Fruit fly (Drosophila melanogaster) whole organism, prepupa: Measurements from ENCODE around the gene HGTX.
A peak's percentile ranks its signal among the peaks of the same experiment; 100 is the strongest.

ENCODE experiments used
- Blimp-1 ChIP-seq: fragments of 200-800 bp; sonication (Bioruptor generic); optimal IDR thresholded peaks from 3 replicates; lab custom pipeline; 2017; ENCODE audit warnings: missing biosample characterization, missing genetic modification characterization, mild to moderate bottlenecking, moderate library complexity, missing genetic modification reagents
- CG10669 ChIP-seq: fragments of 200-800 bp; sonication (Bioruptor generic); optimal IDR thresholded peaks from 3 replicates; lab custom pipeline; 2018; ENCODE audit warnings: missing biosample characterization, mild to moderate bottlenecking, missing genetic modification characterization, moderate library complexity
- CG11294 ChIP-seq: fragments of 200-800 bp; sonication (Bioruptor generic); IDR thresholded peaks from 2 replicates; pipeline ENCODE4 v1.3.6; 2022; ENCODE audit warnings: missing biosample characterization, missing genetic modification characterization
- CG11762 ChIP-seq: fragments of 200-800 bp; sonication (Bioruptor generic); optimal IDR thresholded peaks from 3 replicates; lab custom pipeline; 2016; ENCODE audit warnings: missing biosample characterization, missing genetic modification characterization; ENCODE audit not compliant: insufficient read depth
- CG11902 ChIP-seq: fragments of 200-800 bp; sonication (Bioruptor generic); optimal IDR thresholded peaks from 3 replicates; lab custom pipeline; 2016; ENCODE audit warnings: missing biosample characterization, missing genetic modification characterization
- CG15336 ChIP-seq: fragments of 200-800 bp; sonication (Bioruptor generic); IDR thresholded peaks from 2 replicates; pipeline ENCODE4 v1.3.6; 2022; ENCODE audit warnings: missing biosample characterization, missing genetic modification characterization
- CG16779 ChIP-seq: fragments of 200-800 bp; sonication (Bioruptor generic); optimal IDR thresholded peaks from 3 replicates; lab custom pipeline; 2017; ENCODE audit warnings: missing biosample characterization, mild to moderate bottlenecking, missing genetic modification characterization
- CG3032 ChIP-seq: fragments of 200-800 bp; optimal IDR thresholded peaks from 2 replicates; lab custom pipeline; 2019; ENCODE audit warnings: missing biosample characterization, mild to moderate bottlenecking, missing genetic modification characterization, moderate library complexity
- CG31627 ChIP-seq: fragments of 200-800 bp; sonication (Bioruptor generic); optimal IDR thresholded peaks from 3 replicates; lab custom pipeline; 2016; ENCODE audit warnings: missing biosample characterization, missing genetic modification characterization
- CG32006 ChIP-seq: fragments of 200-800 bp; sonication (Bioruptor generic); optimal IDR thresholded peaks from 3 replicates; lab custom pipeline; 2017; ENCODE audit warnings: missing biosample characterization, mild to moderate bottlenecking, missing genetic modification characterization
- CG34406 ChIP-seq: fragments of 200-800 bp; sonication (Bioruptor generic); optimal IDR thresholded peaks from 3 replicates; lab custom pipeline; 2016; ENCODE audit warnings: missing biosample characterization, missing genetic modification characterization
- CG3919 ChIP-seq: fragments of 200-800 bp; sonication (Bioruptor generic); optimal IDR thresholded peaks from 3 replicates; lab custom pipeline; 2016; ENCODE audit warnings: missing biosample characterization, missing genetic modification characterization
- CG4318 ChIP-seq: fragments of 200-800 bp; sonication (Bioruptor generic); optimal IDR thresholded peaks from 3 replicates; lab custom pipeline; 2017; ENCODE audit warnings: missing biosample characterization, mild to moderate bottlenecking, missing genetic modification characterization
- CG6276 ChIP-seq: fragments of 200-800 bp; sonication (Bioruptor generic); optimal IDR thresholded peaks from 2 replicates; lab custom pipeline; 2017; ENCODE audit warnings: missing biosample characterization, mild to moderate bottlenecking, missing genetic modification characterization
- CG6808 ChIP-seq: fragments of 200-800 bp; sonication (Bioruptor generic); optimal IDR thresholded peaks from 3 replicates; lab custom pipeline; 2017; ENCODE audit warnings: missing biosample characterization, missing genetic modification characterization, mild to moderate bottlenecking, moderate library complexity, missing genetic modification reagents
- CG8119 ChIP-seq: fragments of 200-800 bp; sonication (Bioruptor generic); IDR thresholded peaks from 3 replicates; pipeline ENCODE4 v1.3.6; 2022; ENCODE audit warnings: missing biosample characterization, missing genetic modification characterization
- CG8319 ChIP-seq: fragments of 200-800 bp; sonication (Bioruptor generic); optimal IDR thresholded peaks from 3 replicates; lab custom pipeline; 2016; ENCODE audit warnings: missing biosample characterization, missing genetic modification characterization
- CG9139 ChIP-seq: fragments of 200-800 bp; sonication (Bioruptor generic); optimal IDR thresholded peaks from 3 replicates; lab custom pipeline; 2017; ENCODE audit warnings: missing biosample characterization, mild to moderate bottlenecking, missing genetic modification characterization
- Eip75B ChIP-seq: fragments of 200-800 bp; sonication (Bioruptor generic); optimal IDR thresholded peaks from 3 replicates; lab custom pipeline; 2016; ENCODE audit warnings: missing biosample characterization, missing genetic modification characterization
- Eip78C ChIP-seq: fragments of 200-800 bp; sonication (Bioruptor generic); peaks from one replicate; lab custom pipeline; 2016; ENCODE audit warnings: missing biosample characterization, missing genetic modification characterization
- Eip93F ChIP-seq: fragments of 200-800 bp; sonication (Bioruptor generic); optimal IDR thresholded peaks from 2 replicates; lab custom pipeline; 2016; ENCODE audit warnings: missing biosample characterization, mild to moderate bottlenecking, missing genetic modification characterization
- Ets21C ChIP-seq: fragments of 200-800 bp; sonication (Bioruptor generic); optimal IDR thresholded peaks from 3 replicates; lab custom pipeline; 2016; ENCODE audit warnings: missing biosample characterization, missing genetic modification characterization
- Ets96B ChIP-seq: fragments of 200-800 bp; optimal IDR thresholded peaks from 2 replicates; lab custom pipeline; 2019; ENCODE audit warnings: missing biosample characterization, mild to moderate bottlenecking, missing genetic modification characterization, moderate library complexity
- Gug ChIP-seq: fragments of 200-800 bp; sonication (Bioruptor generic); IDR thresholded peaks from 2 replicates; pipeline ENCODE4 v1.3.6; 2022; ENCODE audit warnings: missing biosample characterization, missing genetic modification characterization
- Hr38 ChIP-seq: sonication (Bioruptor generic); optimal IDR thresholded peaks from 2 replicates; lab custom pipeline; 2016; ENCODE audit warnings: missing biosample characterization, missing genetic modification characterization
- Hr39 ChIP-seq: fragments of 200-800 bp; sonication (Bioruptor generic); optimal IDR thresholded peaks from 2 replicates; lab custom pipeline; 2016; ENCODE audit warnings: missing biosample characterization, missing genetic modification characterization
- Hr4 ChIP-seq: fragments of 200-800 bp; sonication (Bioruptor generic); optimal IDR thresholded peaks from 3 replicates; lab custom pipeline; 2016; ENCODE audit warnings: missing biosample characterization, missing genetic modification characterization
- Lpt ChIP-seq: fragments of 200-800 bp; sonication (Bioruptor generic); optimal IDR thresholded peaks from 3 replicates; lab custom pipeline; 2016; ENCODE audit warnings: missing biosample characterization, missing genetic modification characterization
- Met ChIP-seq: fragments of 200-800 bp; sonication (Bioruptor generic); optimal IDR thresholded peaks from 3 replicates; lab custom pipeline; 2016; ENCODE audit warnings: missing biosample characterization, missing genetic modification characterization
- OdsH ChIP-seq: fragments of 200-800 bp; sonication (Bioruptor generic); optimal IDR thresholded peaks from 3 replicates; lab custom pipeline; 2016; ENCODE audit warnings: missing biosample characterization, missing genetic modification characterization
- Smox ChIP-seq: fragments of 200-800 bp; sonication (Bioruptor generic); optimal IDR thresholded peaks from 3 replicates; lab custom pipeline; 2016; ENCODE audit warnings: missing biosample characterization, missing genetic modification characterization
- Sox102F ChIP-seq: fragments of 200-800 bp; sonication (Bioruptor generic); optimal IDR thresholded peaks from 2 replicates; lab custom pipeline; 2016; ENCODE audit warnings: missing biosample characterization, mild to moderate bottlenecking, missing genetic modification characterization
- Sox14 ChIP-seq: fragments of 200-800 bp; sonication (Bioruptor generic); optimal IDR thresholded peaks from 3 replicates; lab custom pipeline; 2016; ENCODE audit warnings: missing biosample characterization, missing genetic modification characterization
- Sox15 ChIP-seq: fragments of 200-800 bp; sonication (Bioruptor generic); optimal IDR thresholded peaks from 3 replicates; lab custom pipeline; 2016; ENCODE audit warnings: missing biosample characterization, missing genetic modification characterization
- achi ChIP-seq: fragments of 200-800 bp; sonication (Bioruptor generic); optimal IDR thresholded peaks from 3 replicates; lab custom pipeline; 2016; ENCODE audit warnings: missing biosample characterization, missing genetic modification characterization
- acj6 ChIP-seq: fragments of 200-800 bp; sonication (Bioruptor generic); optimal IDR thresholded peaks from 3 replicates; lab custom pipeline; 2016; ENCODE audit warnings: missing biosample characterization, missing genetic modification characterization
- dac ChIP-seq: fragments of 200-800 bp; sonication (Bioruptor generic); optimal IDR thresholded peaks from 2 replicates; lab custom pipeline; 2017; ENCODE audit warnings: missing biosample characterization, mild to moderate bottlenecking, missing genetic modification characterization
- esn ChIP-seq: fragments of 200-800 bp; sonication (Bioruptor generic); optimal IDR thresholded peaks from 2 replicates; lab custom pipeline; 2016; ENCODE audit warnings: missing biosample characterization, mild to moderate bottlenecking, missing genetic modification characterization, moderate library complexity
- fd59A ChIP-seq: fragments of 200-800 bp; sonication (Bioruptor generic); optimal IDR thresholded peaks from 2 replicates; lab custom pipeline; 2017; ENCODE audit warnings: missing biosample characterization, mild to moderate bottlenecking, missing genetic modification characterization, missing genetic modification reagents
- fkh ChIP-seq: fragments of 200-800 bp; sonication (Bioruptor generic); optimal IDR thresholded peaks from 3 replicates; lab custom pipeline; 2017; ENCODE audit warnings: missing biosample characterization, mild to moderate bottlenecking, missing genetic modification characterization, moderate library complexity
- lz ChIP-seq: fragments of 200-800 bp; sonication (Bioruptor generic); optimal IDR thresholded peaks from 3 replicates; lab custom pipeline; 2016; ENCODE audit warnings: missing biosample characterization, missing genetic modification characterization
- pdm3 ChIP-seq: fragments of 200-800 bp; sonication (Bioruptor generic); optimal IDR thresholded peaks from 3 replicates; lab custom pipeline; 2016; ENCODE audit warnings: missing biosample characterization, missing genetic modification characterization
- salr ChIP-seq, 2 experiments: fragments of 200-800 bp; sonication (Bioruptor generic); optimal IDR thresholded peaks; 3 replicates each; lab custom pipeline; 2016 to 2018; ENCODE audit warnings: missing biosample characterization in 2 of 2, missing genetic modification characterization in 2 of 2, mild to moderate bottlenecking in 1 of 2
- spab ChIP-seq: fragments of 200-800 bp; sonication (Bioruptor generic); optimal IDR thresholded peaks from 2 replicates; lab custom pipeline; 2017; ENCODE audit warnings: missing biosample characterization, mild to moderate bottlenecking, missing genetic modification characterization, missing genetic modification reagents
- ss ChIP-seq, 2 experiments: fragments of 200-800 bp; sonication (Bioruptor generic); optimal IDR thresholded peaks; 2 replicates in 1 of 2; 3 replicates in 1 of 2; lab custom pipeline; 2017 to 2018; ENCODE audit warnings: mild to moderate bottlenecking in 2 of 2, missing biosample characterization in 2 of 2, missing genetic modification characterization in 2 of 2, moderate library complexity in 1 of 2
- svp ChIP-seq: fragments of 200-800 bp; sonication (Bioruptor generic); peaks from one replicate; lab custom pipeline; 2016; ENCODE audit warnings: missing biosample characterization, missing genetic modification characterization
- topi ChIP-seq: fragments of 200-800 bp; sonication (Bioruptor generic); optimal IDR thresholded peaks from 3 replicates; lab custom pipeline; 2016; ENCODE audit warnings: missing biosample characterization, missing genetic modification characterization
- vri ChIP-seq: fragments of 200-800 bp; sonication (Bioruptor generic); optimal IDR thresholded peaks from 3 replicates; lab custom pipeline; 2016; ENCODE audit warnings: missing biosample characterization, mild to moderate bottlenecking, missing genetic modification characterization

HGTX gene

dm6 chr3L:14611406-14612335 lies 12.3 kb upstream of the HGTX start (continued):
- TF ChIP-seq fd59A (no peak), Gug (no peak), salr (GFP tag; optimal IDR thresholded peaks at IDR 0.05; lab: Kevin White, UChicago) (peak in 1 of 2 experiments; percentile 42), OdsH (GFP tag; lab: Kevin White, UChicago) (peak; percentile 17), Hr39 (GFP tag; lab: Kevin White, UChicago) (no peak), dac (no peak), ss (GFP tag; optimal IDR thresholded peaks at IDR 0.05; lab: Kevin White, UChicago) (peak; percentile 46 to 80), CG9139 (GFP tag; lab: Kevin White, UChicago) (peak; percentile 17), Hr38 (GFP tag; lab: Kevin White, UChicago) (no peak), achi (GFP tag; lab: Kevin White, UChicago) (peak; percentile 31), CG3919 (peak; percentile 1), svp (GFP tag; lab: Kevin White, UChicago) (no peak), CG32006 (peak; percentile 45), topi (GFP tag; lab: Kevin White, UChicago) (peak; percentile 5), Sox15 (GFP tag; lab: Kevin White, UChicago) (no peak), CG11902 (GFP tag; lab: Kevin White, UChicago) (no peak), Blimp-1 (GFP tag; lab: Kevin White, UChicago) (no peak), Ets96B (tag; lab: Kevin White, UChicago) (peak; percentile 41), Met (GFP tag; lab: Kevin White, UChicago) (no peak), Ets21C (GFP tag; lab: Kevin White, UChicago) (no peak), CG6276 (GFP tag; lab: Kevin White, UChicago) (no peak), Eip93F (no peak), Sox14 (GFP tag; lab: Kevin White, UChicago) (peak; percentile 24), fkh (GFP tag; lab: Kevin White, UChicago) (no peak), CG16779 (tag; lab: Kevin White, UChicago) (no peak), CG31627 (GFP tag; lab: Kevin White, UChicago) (no peak)

DNA sequence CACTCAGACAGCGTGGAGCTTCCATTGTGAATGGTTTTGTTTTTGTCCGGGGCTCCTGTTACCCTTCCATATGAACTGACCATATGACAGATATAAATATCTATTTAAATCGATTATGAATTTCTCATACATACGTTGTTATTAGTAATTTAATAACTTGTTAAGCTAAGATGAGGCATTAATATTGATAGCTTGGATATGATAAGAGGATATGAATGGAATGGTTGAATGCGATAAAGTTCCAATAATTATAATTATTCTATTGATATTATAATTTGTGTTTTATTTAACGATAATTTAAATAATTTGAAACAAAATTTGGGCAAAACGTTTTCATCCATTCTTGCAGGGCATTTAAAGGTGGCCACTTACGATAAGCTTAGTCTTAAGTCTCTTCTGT lies 11.1 kb upstream of the HGTX start:
- TF ChIP-seq CG3032 = peak; percentile 70
- TF ChIP-seq spab = peak; percentile 63
- peak; percentile 42 to 72 for TF ChIP-seq ss (GFP tag; optimal IDR thresholded peaks at IDR 0.05; lab: Kevin White, UChicago)
- TF ChIP-seq pdm3 (GFP tag; lab: Kevin White, UChicago) = peak; percentile 34
- TF ChIP-seq Smox = peak; percentile 32
- peak; percentile 59 for TF ChIP-seq esn (GFP tag; lab: Kevin White, UChicago)
- peak; percentile 65 for TF ChIP-seq CG10669 (GFP tag; lab: Kevin White, UChicago)
- TF ChIP-seq OdsH (GFP tag; lab: Kevin White, UChicago) = peak; percentile 65
- peak; percentile 64 for TF ChIP-seq achi (GFP tag; lab: Kevin White, UChicago)
- TF ChIP-seq Eip78C = peak; percentile 83
- peak; percentile 13 for TF ChIP-seq Eip75B (GFP tag; lab: Kevin White, UChicago)
- no peak for TF ChIP-seq CG15336 (GFP tag; lab: Robert Waterston, UW)
- peak; percentile 65 for TF ChIP-seq acj6 (GFP tag; lab: Kevin White, UChicago)
- no peak for TF ChIP-seq CG11294 (GFP tag; lab: Robert Waterston, UW)
- TF ChIP-seq lz (GFP tag; lab: Kevin White, UChicago) = no peak
- 0 out of 3 replicates have a peak, but pooled peaks have one; percentile 14 for TF ChIP-seq CG8119 (GFP tag; lab: Robert Waterston, UW)
- TF ChIP-seq CG4318 = no peak
- no peak for TF ChIP-seq dac
- TF ChIP-seq Blimp-1 (GFP tag; lab: Kevin White, UChicago) = no peak
- TF ChIP-seq CG6808 (GFP tag; lab: Kevin White, UChicago) = peak; percentile 58
- TF ChIP-seq CG8319 (GFP tag; lab: Kevin White, UChicago) = no peak
- TF ChIP-seq vri (GFP tag; lab: Kevin White, UChicago) = no peak
- TF ChIP-seq CG9139 (GFP tag; lab: Kevin White, UChicago) = peak; percentile 13
- TF ChIP-seq CG11762 = peak; percentile 48
- peak; percentile 4 for TF ChIP-seq Eip93F
- peak; percentile 10 for TF ChIP-seq Hr4
- peak; percentile 31 for TF ChIP-seq Lpt (GFP tag; lab: Kevin White, UChicago)
- peak; percentile 40 for TF ChIP-seq CG34406 (GFP tag; lab: Kevin White, UChicago)
- TF ChIP-seq CG11902 (GFP tag; lab: Kevin White, UChicago) = no peak
- no peak for TF ChIP-seq Sox102F
- peak; percentile 65 for TF ChIP-seq fd59A
